Worm (Caenorhabditis elegans) whole organism, L2 larva: ENCODE measurements around the gene hst-3.2.

ENCODE experiments used
- C34F6.9 ChIP-seq: fragments of 150-350 bp; optimal IDR thresholded peaks from 2 replicates; lab custom pipeline; 2014; ENCODE audit warnings: missing biosample characterization, missing genetic modification characterization
- dmd-4 ChIP-seq: sonication (generic microtip); optimal IDR thresholded peaks from 2 replicates; lab custom pipeline; 2017; ENCODE audit warnings: missing biosample characterization, missing genetic modification characterization
- egl-27 ChIP-seq: sonication (generic microtip); optimal IDR thresholded peaks from 3 replicates; lab custom pipeline; 2017; ENCODE audit warnings: missing biosample characterization, missing genetic modification reagents, missing genetic modification characterization
- elt-1 ChIP-seq: fragments of 150-350 bp; optimal IDR thresholded peaks from 2 replicates; lab custom pipeline; 2014; ENCODE audit warnings: missing biosample characterization, missing genetic modification characterization
- lin-11 ChIP-seq: fragments of 150-350 bp; sonication (generic microtip); optimal IDR thresholded peaks from 2 replicates; lab custom pipeline; 2014; ENCODE audit warnings: missing biosample characterization, missing genetic modification characterization, inconsistent platforms, mixed read lengths
- mdl-1 ChIP-seq, 2 experiments: fragments of 150-350 bp in 1 of 2; sonication (generic microtip) in 1 of 2; optimal IDR thresholded peaks; 2 replicates each; lab custom pipeline; 2017; ENCODE audit warnings: missing biosample characterization in 2 of 2, missing genetic modification characterization in 2 of 2
- nhr-10 ChIP-seq: sonication (generic microtip); optimal IDR thresholded peaks from 2 replicates; lab custom pipeline; 2017; ENCODE audit warnings: missing biosample characterization, missing genetic modification characterization
- nhr-11 ChIP-seq: fragments of 150-350 bp; optimal IDR thresholded peaks from 2 replicates; lab custom pipeline; 2014; ENCODE audit warnings: missing biosample characterization, missing genetic modification characterization
- unc-39 ChIP-seq: fragments of 150-350 bp; optimal IDR thresholded peaks from 2 replicates; lab custom pipeline; 2014; ENCODE audit warnings: missing biosample characterization, missing genetic modification characterization

DNA sequence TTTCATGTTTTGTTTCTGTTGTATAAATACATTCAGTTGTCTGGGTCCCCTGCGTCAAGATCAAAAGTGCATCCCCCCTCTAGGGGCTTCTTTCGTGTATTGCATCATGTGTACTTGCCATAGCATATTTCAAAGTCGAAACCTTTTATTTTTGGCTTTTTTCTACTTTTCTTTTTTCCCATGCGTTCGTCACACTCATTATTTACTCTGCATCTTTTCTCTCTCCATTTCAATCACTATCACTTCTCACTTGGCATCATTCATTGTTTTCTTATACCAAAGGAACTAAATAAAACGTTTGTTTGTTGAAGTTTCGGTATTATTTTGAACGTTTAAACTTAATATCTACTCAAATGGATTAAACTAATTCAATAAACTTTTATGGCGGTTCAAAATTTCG, 15.7 kb upstream of the hst-3.2 start:
- TF ChIP-seq unc-39 (no peak), egl-27 (tag; lab: Kevin White, UChicago) (no peak), mdl-1 (tag; optimal IDR thresholded peaks at IDR 0.05; lab: Kevin White, UChicago) (no peak), nhr-11 (no peak), lin-11 (tag; lab: Kevin White, UChicago) (no peak), dmd-4 (tag; lab: Kevin White, UChicago) (no peak), nhr-10 (tag; lab: Kevin White, UChicago) (no peak), C34F6.9 (tag; lab: Kevin White, UChicago) (peak; percentile 12), elt-1 (tag; lab: Kevin White, UChicago) (no peak)
